Fruit fly (Drosophila melanogaster): ENCODE results near the gene CG13055.

CG13055 gene

dm6 chr3L:16215816-16216215 lies 36.3 kb downstream of the CG13055 start:
- TF ChIP-seq Dll (optimal IDR thresholded peaks at IDR 0.05) (peak; percentile 52), pan (optimal IDR thresholded peaks at IDR 0.05) (no peak), usp (GFP tag; optimal IDR thresholded peaks at IDR 0.05) (no peak)

- TF ChIP-seq usp (GFP tag; optimal IDR thresholded peaks at IDR 0.05) (no peak), Dll (optimal IDR thresholded peaks at IDR 0.05) (no peak), pan (optimal IDR thresholded peaks at IDR 0.05) (no peak), EcR (GFP tag; optimal IDR thresholded peaks at IDR 0.05) (no peak), CG8478 (optimal IDR thresholded peaks at IDR 0.05) (no peak), psq (optimal IDR thresholded peaks at IDR 0.05) (no peak)
Measured at dm6 chr3L:16215411-16215810, 36.7 kb downstream of the CG13055 start.

dm6 chr3L:16214533-16215207 lies 37.5 kb downstream of the CG13055 start:
- TF ChIP-seq Dll (optimal IDR thresholded peaks at IDR 0.05) = no peak
- TF ChIP-seq EcR (GFP tag; optimal IDR thresholded peaks at IDR 0.05) = no peak
- no peak for TF ChIP-seq psq (optimal IDR thresholded peaks at IDR 0.05)
- TF ChIP-seq CG8478 (optimal IDR thresholded peaks at IDR 0.05) = no peak
- TF ChIP-seq usp (GFP tag; optimal IDR thresholded peaks at IDR 0.05) = no peak
- no peak for TF ChIP-seq pan (optimal IDR thresholded peaks at IDR 0.05)

- TF ChIP-seq CG8478 (optimal IDR thresholded peaks at IDR 0.05) (no peak), EcR (GFP tag; optimal IDR thresholded peaks at IDR 0.05) (no peak), pan (optimal IDR thresholded peaks at IDR 0.05) (no peak), usp (GFP tag; optimal IDR thresholded peaks at IDR 0.05) (no peak), psq (optimal IDR thresholded peaks at IDR 0.05) (no peak), Dll (optimal IDR thresholded peaks at IDR 0.05) (no peak)
Measured at dm6 chr3L:16213201-16213600, 39.0 kb downstream of the CG13055 start.

dm6 chr3L:16211936-16212287 lies 40.2 kb downstream of the CG13055 start:
- no peak for TF ChIP-seq EcR (GFP tag; optimal IDR thresholded peaks at IDR 0.05)
- TF ChIP-seq pan (optimal IDR thresholded peaks at IDR 0.05) = peak; percentile 35

dm6 chr3L:16211156-16211935 lies 40.8 kb downstream of the CG13055 start:
- TF ChIP-seq EcR (GFP tag; optimal IDR thresholded peaks at IDR 0.05) = no peak
- no peak for TF ChIP-seq psq (optimal IDR thresholded peaks at IDR 0.05)
- TF ChIP-seq usp (GFP tag; optimal IDR thresholded peaks at IDR 0.05) = no peak
- TF ChIP-seq Dll (optimal IDR thresholded peaks at IDR 0.05) = no peak
- no peak for TF ChIP-seq pan (optimal IDR thresholded peaks at IDR 0.05)
- no peak for TF ChIP-seq CG8478 (optimal IDR thresholded peaks at IDR 0.05)

- no peak for TF ChIP-seq psq (optimal IDR thresholded peaks at IDR 0.05)
- TF ChIP-seq pan (optimal IDR thresholded peaks at IDR 0.05) = no peak
- TF ChIP-seq EcR (GFP tag; optimal IDR thresholded peaks at IDR 0.05) = no peak
- TF ChIP-seq CG8478 (optimal IDR thresholded peaks at IDR 0.05) = no peak
- no peak for TF ChIP-seq Dll (optimal IDR thresholded peaks at IDR 0.05)
- no peak for TF ChIP-seq usp (GFP tag; optimal IDR thresholded peaks at IDR 0.05)
Measured at dm6 chr3L:16209641-16210040, 42.5 kb downstream of the CG13055 start.

- TF ChIP-seq Dll (optimal IDR thresholded peaks at IDR 0.05) = no peak
Measured at dm6 chr3L:16208839-16209612, 43.1 kb downstream of the CG13055 start.

dm6 chr3L:16208053-16208838 lies 43.9 kb downstream of the CG13055 start:
- TF ChIP-seq pan (optimal IDR thresholded peaks at IDR 0.05) (no peak), usp (GFP tag; optimal IDR thresholded peaks at IDR 0.05) (no peak), psq (optimal IDR thresholded peaks at IDR 0.05) (no peak), EcR (GFP tag; optimal IDR thresholded peaks at IDR 0.05) (no peak), CG8478 (optimal IDR thresholded peaks at IDR 0.05) (no peak), Dll (optimal IDR thresholded peaks at IDR 0.05) (no peak)

- TF ChIP-seq psq (optimal IDR thresholded peaks at IDR 0.05) (no peak), CG8478 (optimal IDR thresholded peaks at IDR 0.05) (no peak), Dll (optimal IDR thresholded peaks at IDR 0.05) (no peak), pan (optimal IDR thresholded peaks at IDR 0.05) (no peak), EcR (GFP tag; optimal IDR thresholded peaks at IDR 0.05) (no peak), usp (GFP tag; optimal IDR thresholded peaks at IDR 0.05) (no peak)
Measured at dm6 chr3L:16204128-16204527, 48.0 kb downstream of the CG13055 start.

- TF ChIP-seq pan (optimal IDR thresholded peaks at IDR 0.05) = no peak
- TF ChIP-seq CG8478 (optimal IDR thresholded peaks at IDR 0.05) = no peak
- TF ChIP-seq usp (GFP tag; optimal IDR thresholded peaks at IDR 0.05) = no peak
- no peak for TF ChIP-seq psq (optimal IDR thresholded peaks at IDR 0.05)
- no peak for TF ChIP-seq Dll (optimal IDR thresholded peaks at IDR 0.05)
- no peak for TF ChIP-seq EcR (GFP tag; optimal IDR thresholded peaks at IDR 0.05)
Measured at dm6 chr3L:16203236-16203635, 48.9 kb downstream of the CG13055 start.

dm6 chr3L:16202550-16202949 lies 49.6 kb downstream of the CG13055 start:
- TF ChIP-seq CG8478 (optimal IDR thresholded peaks at IDR 0.05) = no peak
- no peak for TF ChIP-seq EcR (GFP tag; optimal IDR thresholded peaks at IDR 0.05)
- no peak for TF ChIP-seq Dll (optimal IDR thresholded peaks at IDR 0.05)
- no peak for TF ChIP-seq psq (optimal IDR thresholded peaks at IDR 0.05)
- no peak for TF ChIP-seq pan (optimal IDR thresholded peaks at IDR 0.05)
